Worm (Caenorhabditis elegans) whole organism, L2 larva: Measurements from ENCODE around the gene unc-61.

Experiments
- C34F6.9 ChIP-seq: fragments of 150-350 bp; optimal IDR thresholded peaks from 2 replicates; lab custom pipeline; 2014; ENCODE audit warnings: missing biosample characterization, missing genetic modification characterization
- R02D3.7 ChIP-seq: fragments of 150-350 bp; optimal IDR thresholded peaks from 2 replicates; lab custom pipeline; 2014; ENCODE audit warnings: missing biosample characterization, missing genetic modification characterization
- Y55F3AM.14 ChIP-seq: fragments of 200-800 bp; sonication (Bioruptor generic); optimal IDR thresholded peaks from 2 replicates; lab custom pipeline; 2018; ENCODE audit warnings: mild to moderate bottlenecking, missing genetic modification characterization, missing compliant biosample characterization
- ZK546.5 ChIP-seq: sonication (generic microtip); optimal IDR thresholded peaks from 2 replicates; lab custom pipeline; 2017; ENCODE audit warnings: missing biosample characterization, missing genetic modification characterization
- aly-2 ChIP-seq: fragments of 150-350 bp; optimal IDR thresholded peaks from 2 replicates; lab custom pipeline; 2014; ENCODE audit warnings: missing biosample characterization, missing genetic modification characterization
- ama-1 ChIP-seq: fragments of 150-350 bp; optimal IDR thresholded peaks from 2 replicates; lab custom pipeline; 2018; ENCODE audit warnings: inconsistent platforms
- blmp-1 ChIP-seq: sonication (generic microtip); optimal IDR thresholded peaks from 2 replicates; lab custom pipeline; 2017; ENCODE audit warnings: missing genetic modification characterization, mild to moderate bottlenecking, missing compliant biosample characterization, antibody characterized with exemption, moderate library complexity; ENCODE audit not compliant: insufficient read depth
- ceh-16 ChIP-seq: fragments of 150-350 bp; optimal IDR thresholded peaks from 2 replicates; lab custom pipeline; 2014; ENCODE audit warnings: missing biosample characterization, missing genetic modification characterization
- ceh-82 ChIP-seq: fragments of 150-350 bp; optimal IDR thresholded peaks from 2 replicates; lab custom pipeline; 2014; ENCODE audit warnings: missing biosample characterization, missing genetic modification characterization
- crh-2 ChIP-seq: sonication (generic microtip); optimal IDR thresholded peaks from 2 replicates; lab custom pipeline; 2017; ENCODE audit warnings: missing biosample characterization, missing genetic modification characterization
- dmd-4 ChIP-seq: sonication (generic microtip); optimal IDR thresholded peaks from 2 replicates; lab custom pipeline; 2017; ENCODE audit warnings: missing biosample characterization, missing genetic modification characterization
- egl-27 ChIP-seq: sonication (generic microtip); optimal IDR thresholded peaks from 3 replicates; lab custom pipeline; 2017; ENCODE audit warnings: missing biosample characterization, missing genetic modification reagents, missing genetic modification characterization
- elt-1 ChIP-seq: fragments of 150-350 bp; optimal IDR thresholded peaks from 2 replicates; lab custom pipeline; 2014; ENCODE audit warnings: missing biosample characterization, missing genetic modification characterization
- fos-1 ChIP-seq: fragments of 150-350 bp; optimal IDR thresholded peaks from 2 replicates; lab custom pipeline; 2014; ENCODE audit warnings: missing biosample characterization, missing genetic modification characterization
- gmeb-1 ChIP-seq: fragments of 150-350 bp; optimal IDR thresholded peaks from 2 replicates; lab custom pipeline; 2014; ENCODE audit warnings: missing biosample characterization, missing genetic modification characterization
- lin-11 ChIP-seq: fragments of 150-350 bp; sonication (generic microtip); optimal IDR thresholded peaks from 2 replicates; lab custom pipeline; 2014; ENCODE audit warnings: missing biosample characterization, missing genetic modification characterization, inconsistent platforms, mixed read lengths
- lin-39 ChIP-seq: fragments of 150-350 bp; optimal IDR thresholded peaks from 2 replicates; lab custom pipeline; 2014; ENCODE audit warnings: missing biosample characterization, missing genetic modification reagents, missing genetic modification characterization
- lsy-2 ChIP-seq, 2 experiments: fragments of 150-350 bp in 1 of 2; sonication (generic microtip) in 1 of 2; optimal IDR thresholded peaks; 2 replicates each; lab custom pipeline; 2014 to 2017; ENCODE audit warnings: missing biosample characterization in 2 of 2, missing genetic modification characterization in 2 of 2
- mbf-1 ChIP-seq: sonication (generic microtip); optimal IDR thresholded peaks from 2 replicates; lab custom pipeline; 2017; ENCODE audit warnings: missing biosample characterization, missing genetic modification characterization
- mdl-1 ChIP-seq, 2 experiments: fragments of 150-350 bp in 1 of 2; sonication (generic microtip) in 1 of 2; optimal IDR thresholded peaks; 2 replicates each; lab custom pipeline; 2017; ENCODE audit warnings: missing biosample characterization in 2 of 2, missing genetic modification characterization in 2 of 2
- nhr-10 ChIP-seq: sonication (generic microtip); optimal IDR thresholded peaks from 2 replicates; lab custom pipeline; 2017; ENCODE audit warnings: missing biosample characterization, missing genetic modification characterization
- nhr-11 ChIP-seq: fragments of 150-350 bp; optimal IDR thresholded peaks from 2 replicates; lab custom pipeline; 2014; ENCODE audit warnings: missing biosample characterization, missing genetic modification characterization
- nhr-12 ChIP-seq: fragments of 150-350 bp; optimal IDR thresholded peaks from 2 replicates; lab custom pipeline; 2014; ENCODE audit warnings: missing biosample characterization, missing genetic modification characterization
- nhr-129 ChIP-seq: fragments of 150-350 bp; optimal IDR thresholded peaks from 2 replicates; lab custom pipeline; 2014; ENCODE audit warnings: missing biosample characterization, missing genetic modification characterization
- nhr-21 ChIP-seq: fragments of 150-350 bp; optimal IDR thresholded peaks from 2 replicates; lab custom pipeline; 2014; ENCODE audit warnings: missing biosample characterization, missing genetic modification characterization
- nhr-23 ChIP-seq: fragments of 150-350 bp; optimal IDR thresholded peaks from 2 replicates; lab custom pipeline; 2014; ENCODE audit warnings: missing biosample characterization, missing genetic modification reagents, missing genetic modification characterization
- nhr-237 ChIP-seq: fragments of 150-350 bp; optimal IDR thresholded peaks from 2 replicates; lab custom pipeline; 2014; ENCODE audit warnings: missing biosample characterization, missing genetic modification characterization
- nhr-6 ChIP-seq: fragments of 150-350 bp; optimal IDR thresholded peaks from 2 replicates; lab custom pipeline; 2014; ENCODE audit warnings: missing biosample characterization, missing genetic modification characterization
- nhr-77 ChIP-seq: fragments of 150-350 bp; optimal IDR thresholded peaks from 2 replicates; lab custom pipeline; 2014; ENCODE audit warnings: missing biosample characterization, missing genetic modification characterization
- peb-1 ChIP-seq: fragments of 150-350 bp; optimal IDR thresholded peaks from 2 replicates; lab custom pipeline; 2014; ENCODE audit warnings: missing biosample characterization, missing genetic modification characterization
- sem-4 ChIP-seq: fragments of 150-350 bp; optimal IDR thresholded peaks from 2 replicates; lab custom pipeline; 2014; ENCODE audit warnings: missing biosample characterization, missing genetic modification reagents, missing genetic modification characterization
- skn-1 ChIP-seq: sonication (generic microtip); optimal IDR thresholded peaks from 2 replicates; lab custom pipeline; 2017; ENCODE audit warnings: missing biosample characterization, missing genetic modification characterization
- sma-3 ChIP-seq: sonication (generic microtip); optimal IDR thresholded peaks from 2 replicates; lab custom pipeline; 2016; ENCODE audit warnings: missing genetic modification reagents, missing genetic modification characterization, missing compliant biosample characterization
- snpc-4 ChIP-seq: fragments of 150-350 bp; optimal IDR thresholded peaks from 2 replicates; lab custom pipeline; 2014; ENCODE audit warnings: missing biosample characterization, missing genetic modification characterization
- unc-55 ChIP-seq: fragments of 150-350 bp; sonication (generic microtip); optimal IDR thresholded peaks from 3 replicates; lab custom pipeline; 2014; ENCODE audit warnings: missing biosample characterization, missing genetic modification reagents, missing genetic modification characterization
- unc-62 ChIP-seq: fragments of 150-350 bp; optimal IDR thresholded peaks from 2 replicates; lab custom pipeline; 2014; ENCODE audit warnings: missing biosample characterization, missing genetic modification reagents, missing genetic modification characterization
- ztf-1 ChIP-seq: fragments of 200-800 bp; sonication (Bioruptor generic); conservative IDR thresholded peaks from 2 replicates; pipeline ENCODE4 v1.3.6; 2022; ENCODE audit warnings: missing genetic modification characterization, missing compliant biosample characterization
- ztf-11 ChIP-seq: sonication (generic microtip); optimal IDR thresholded peaks from 2 replicates; lab custom pipeline; 2017; ENCODE audit warnings: missing biosample characterization, missing genetic modification characterization
- ztf-4 ChIP-seq: fragments of 150-350 bp; optimal IDR thresholded peaks from 2 replicates; lab custom pipeline; 2014; ENCODE audit warnings: missing biosample characterization, missing genetic modification characterization

The unc-61 gene

DNA sequence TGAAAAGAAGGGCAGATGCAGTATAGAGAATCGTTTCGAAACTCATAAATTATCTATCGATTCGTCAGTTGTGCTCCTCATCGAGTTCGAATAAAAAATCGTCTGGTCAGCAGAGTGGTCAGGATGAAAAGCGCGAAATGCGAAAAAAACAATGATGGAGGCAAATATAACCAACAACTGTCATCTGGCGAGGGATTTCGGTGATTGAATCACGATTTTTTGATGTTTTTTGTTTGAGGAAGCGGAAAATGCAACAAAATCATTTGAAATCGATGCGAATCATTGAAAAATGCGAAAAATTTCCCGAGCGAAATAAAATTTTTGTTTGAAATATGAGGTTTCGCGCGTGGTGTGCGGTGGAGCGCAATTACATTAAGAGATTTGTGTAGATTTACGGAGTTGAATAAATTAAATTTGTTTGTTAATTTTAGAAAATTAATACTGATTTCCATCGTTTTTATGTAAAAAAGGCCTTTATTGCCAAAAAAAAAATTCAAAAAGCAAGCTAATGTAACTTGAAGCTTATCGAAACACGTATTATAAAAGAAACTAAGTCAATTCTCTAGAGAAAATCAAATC, at the start of gene unc-61:
TSS of gene unc-61 (minus strand) at position 51 of the 579 bp plus-strand sequence.
- TF ChIP-seq lsy-2 (tag; optimal IDR thresholded peaks at IDR 0.05; lab: Kevin White, UChicago) (no peak), aly-2 (tag; lab: Kevin White, UChicago) (no peak), crh-2 (tag; lab: Kevin White, UChicago) (no peak), mbf-1 (tag; lab: Kevin White, UChicago) (no peak), ztf-1 (GFP tag; lab: Robert Waterston, UW) (no peak), nhr-129 (tag; lab: Kevin White, UChicago) (peak; percentile 7), nhr-12 (tag; lab: Kevin White, UChicago) (no peak), ceh-82 (tag; lab: Kevin White, UChicago) (no peak), nhr-10 (tag; lab: Kevin White, UChicago) (no peak), nhr-11 (no peak), nhr-21 (tag; lab: Kevin White, UChicago) (no peak), fos-1 (tag; lab: Kevin White, UChicago) (no peak), C34F6.9 (tag; lab: Kevin White, UChicago) (peak; percentile 48), egl-27 (tag; lab: Kevin White, UChicago) (no peak), gmeb-1 (tag; lab: Kevin White, UChicago) (peak; percentile 83), skn-1 (tag; lab: Kevin White, UChicago) (no peak), snpc-4 (tag; lab: Kevin White, UChicago) (no peak), elt-1 (tag; lab: Kevin White, UChicago) (no peak), Y55F3AM.14 (GFP tag; lab: Kevin White, UChicago) (no peak), lin-11 (no peak), nhr-23 (no peak), dmd-4 (no peak), unc-62 (no peak), ZK546.5 (tag; lab: Kevin White, UChicago) (no peak), ztf-11 (no peak), nhr-6 (tag; lab: Kevin White, UChicago) (no peak), R02D3.7 (tag; lab: Kevin White, UChicago) (peak; percentile 65), unc-55 (peak; percentile 60), mdl-1 (tag; optimal IDR thresholded peaks at IDR 0.05; lab: Kevin White, UChicago) (no peak), nhr-237 (tag; lab: Kevin White, UChicago) (no peak)

DNA sequence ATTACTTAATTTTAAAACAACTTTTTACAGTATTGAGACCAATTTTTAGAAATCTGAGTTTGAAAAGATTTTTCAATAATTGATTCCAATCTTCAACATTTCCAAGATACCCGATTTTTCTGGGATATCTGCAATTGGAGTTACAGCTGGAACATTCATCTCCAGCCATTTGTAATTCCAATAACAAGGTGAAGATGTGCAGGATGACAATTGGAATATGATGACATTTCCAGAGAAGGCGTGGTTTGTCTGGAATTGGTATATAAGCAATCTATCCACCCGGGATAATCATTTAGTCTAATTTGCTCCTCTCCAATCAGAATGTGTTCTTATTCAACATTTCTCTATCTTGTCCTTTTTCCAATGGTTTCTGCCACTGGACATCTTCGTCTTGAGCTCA, 47.1 kb upstream of the unc-61 start, which contains the start of gene Y50E8A.11:
TSS of gene Y50E8A.11 (plus strand) at position 301 of the 400 bp plus-strand sequence.
- TF ChIP-seq sem-4 (tag; lab: Kevin White, UChicago): no peak
- TF ChIP-seq nhr-6 (tag; lab: Kevin White, UChicago): no peak
- no peak for TF ChIP-seq ama-1
- no peak for TF ChIP-seq ztf-4 (tag; lab: Kevin White, UChicago)
- TF ChIP-seq nhr-23: no peak
- no peak for TF ChIP-seq fos-1 (tag; lab: Kevin White, UChicago)
- TF ChIP-seq nhr-21 (tag; lab: Kevin White, UChicago): no peak
- no peak for TF ChIP-seq mdl-1 (tag; optimal IDR thresholded peaks at IDR 0.05; lab: Kevin White, UChicago)
- TF ChIP-seq crh-2 (tag; lab: Kevin White, UChicago): no peak
- TF ChIP-seq nhr-11: no peak
- no peak for TF ChIP-seq sma-3 (GFP tag; lab: Kevin White, UChicago)
- no peak for TF ChIP-seq nhr-77 (tag; lab: Kevin White, UChicago)
- TF ChIP-seq blmp-1 (tag; lab: Kevin White, UChicago): no peak
- TF ChIP-seq ceh-16 (tag; lab: Kevin White, UChicago): no peak
- no peak for TF ChIP-seq nhr-129 (tag; lab: Kevin White, UChicago)
- TF ChIP-seq lin-39 (tag; lab: Kevin White, UChicago): no peak
- TF ChIP-seq dmd-4: no peak
- no peak for TF ChIP-seq mbf-1 (tag; lab: Kevin White, UChicago)

DNA sequence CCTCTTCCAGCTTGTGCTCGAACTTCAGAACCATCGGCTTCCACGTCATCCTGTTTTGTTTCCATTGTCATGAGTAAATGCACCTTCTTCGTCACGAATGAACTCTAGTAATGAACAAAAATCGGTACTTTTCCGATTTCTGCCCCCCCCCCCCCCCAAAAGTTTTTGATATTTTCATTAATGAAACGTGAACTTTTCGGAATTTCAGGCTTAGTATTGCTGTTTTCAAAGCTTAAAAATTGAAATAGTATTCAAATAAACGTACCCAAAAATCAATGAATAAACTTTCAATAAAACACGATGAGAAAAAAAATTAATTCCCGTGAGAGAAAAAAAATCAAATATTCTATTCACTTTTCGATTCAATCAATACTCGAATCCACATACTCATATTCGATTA, 45.6 kb upstream of the unc-61 start, which contains the start of the genes scrm-7 and Y50E8A.10:
TSS of gene scrm-7 (minus strand) at position 101 of the 400 bp plus-strand sequence.
TSS of gene Y50E8A.10 (plus strand) at position 353 of the 400 bp plus-strand sequence.
- TF ChIP-seq crh-2 (tag; lab: Kevin White, UChicago): no peak
- no peak for TF ChIP-seq snpc-4 (tag; lab: Kevin White, UChicago)
- no peak for TF ChIP-seq lin-39 (tag; lab: Kevin White, UChicago)
- no peak for TF ChIP-seq peb-1
- TF ChIP-seq gmeb-1 (tag; lab: Kevin White, UChicago): no peak
